Fruit fly (Drosophila melanogaster): ENCODE results near the gene CG10375.

Gene CG10375

DNA sequence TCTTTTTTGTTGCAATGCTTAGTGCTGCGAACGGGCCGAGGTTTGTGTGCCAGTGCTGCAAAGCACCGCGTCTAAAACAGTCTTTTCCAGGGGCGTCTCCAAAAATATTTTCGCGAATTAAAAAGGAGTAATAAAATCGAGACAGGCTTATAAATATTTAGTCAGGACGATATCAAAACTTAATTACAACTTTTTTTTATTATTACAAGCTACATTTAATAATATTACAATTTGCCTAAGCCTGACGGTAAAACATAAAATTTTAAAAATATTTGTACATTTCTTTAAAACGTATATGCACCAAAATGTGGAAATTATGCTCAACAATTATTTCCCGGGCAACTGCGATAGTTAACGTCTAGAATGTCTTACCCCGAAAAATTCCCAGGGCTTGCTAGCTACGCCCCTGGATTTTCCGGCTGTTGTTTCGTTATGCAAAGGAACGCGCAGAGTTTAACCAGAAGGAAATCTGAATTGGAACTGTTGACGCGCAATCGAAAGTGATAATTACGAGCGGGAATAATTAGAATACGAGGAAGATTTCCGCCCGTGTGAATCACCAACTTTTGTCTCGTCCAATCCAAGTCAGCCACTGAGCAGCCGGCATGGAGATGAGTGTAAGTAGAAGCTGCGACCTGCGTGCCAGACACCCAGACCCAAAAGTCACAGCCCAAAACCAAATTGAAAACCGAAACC is 9.5 kb upstream of the CG10375 start, which contains the start of the genes PTPMT1 and Hrd3 (continued):
- TF ChIP-seq kni (GFP tag; optimal IDR thresholded peaks at IDR 0.05) (peak; percentile 97), CG31365 (tag; optimal IDR thresholded peaks at IDR 0.05) (peak; percentile 78), Bdp1 (GFP tag; optimal IDR thresholded peaks at IDR 0.05) (peak; percentile 93), ara (GFP tag; IDR thresholded peaks at IDR 0.05) (peak; percentile 93), Dfd (GFP tag; optimal IDR thresholded peaks at IDR 0.05) (peak in 1 of 2 experiments; percentile 95), CG17361 (GFP tag; IDR thresholded peaks at IDR 0.05) (peak; percentile 100), jumu (GFP tag; optimal IDR thresholded peaks at IDR 0.05) (peak; percentile 97), BtbVII (GFP tag; optimal IDR thresholded peaks at IDR 0.05) (peak; percentile 98), yki (optimal IDR thresholded peaks at IDR 0.05) (no peak), exex (tag; optimal IDR thresholded peaks at IDR 0.05) (peak; percentile 90), pzg (GFP tag; optimal IDR thresholded peaks at IDR 0.05) (peak; percentile 44), Elba2 (GFP tag; optimal IDR thresholded peaks at IDR 0.05) (peak; percentile 92), Kr (GFP tag; optimal IDR thresholded peaks at IDR 0.05) (peak; percentile 84), CG4404 (GFP tag; IDR thresholded peaks at IDR 0.05) (peak; percentile 97), CG7745 (tag; optimal IDR thresholded peaks at IDR 0.05) (no peak), CG31388 (GFP tag; optimal IDR thresholded peaks at IDR 0.05) (peak; percentile 96), CG11504 (tag; optimal IDR thresholded peaks at IDR 0.05) (peak; percentile 98), BEAF-32 (GFP tag; optimal IDR thresholded peaks at IDR 0.05) (peak; percentile 64), CG1024 (GFP tag; IDR thresholded peaks at IDR 0.05) (peak; percentile 84), Hand (GFP tag; optimal IDR thresholded peaks at IDR 0.05) (peak; percentile 96), CG11695 (GFP tag; IDR thresholded peaks at IDR 0.05) (peak; percentile 97), Chrac-16 (GFP tag; optimal IDR thresholded peaks at IDR 0.05) (peak; percentile 98), bowl (GFP tag; IDR thresholded peaks at IDR 0.05) (peak; percentile 75; the same call in 1 of the 2 replicates), CG8281 (tag; optimal IDR thresholded peaks at IDR 0.05) (peak; percentile 93), gt (GFP tag; IDR thresholded peaks at IDR 0.05) (peak; percentile 92), CG7963 (GFP tag; IDR thresholded peaks at IDR 0.05; ENCODE audit: partially characterized antibody) (no peak), CG5245 (GFP tag; optimal IDR thresholded peaks at IDR 0.05) (peak; percentile 97), toy (GFP tag; IDR thresholded peaks at IDR 0.05) (peak; percentile 86), bbx (GFP tag; IDR thresholded peaks at IDR 0.05; ENCODE audit: partially characterized antibody) (peak; percentile 48; the same call in 1 of the 2 replicates), CG2116 (GFP tag; optimal IDR thresholded peaks at IDR 0.05) (peak; percentile 90), Dek (tag; optimal IDR thresholded peaks at IDR 0.05) (peak; percentile 98), abd-A (tag; optimal IDR thresholded peaks at IDR 0.05) (no peak), CG12071 (GFP tag; optimal IDR thresholded peaks at IDR 0.05) (peak; percentile 91), her (GFP tag; optimal IDR thresholded peaks at IDR 0.05) (peak; percentile 90), shn (GFP tag; optimal IDR thresholded peaks at IDR 0.05) (peak; percentile 97), wek (GFP tag; optimal IDR thresholded peaks at IDR 0.05) (peak; percentile 84), Hey (tag; optimal IDR thresholded peaks at IDR 0.05) (peak; percentile 90), CG3065 (GFP tag; optimal IDR thresholded peaks at IDR 0.05) (peak; percentile 96), CG18764 (GFP tag; optimal IDR thresholded peaks at IDR 0.05) (peak; percentile 96), sens-2 (GFP tag; IDR thresholded peaks at IDR 0.05) (peak; percentile 90), Bteb2 (GFP tag; optimal IDR thresholded peaks at IDR 0.05) (peak; percentile 98), Mad (GFP tag; optimal IDR thresholded peaks at IDR 0.05) (peak; percentile 98), insv (GFP tag; optimal IDR thresholded peaks at IDR 0.05) (peak; percentile 76 to 85), CG3847 (GFP tag; IDR thresholded peaks at IDR 0.05) (peak; percentile 98), chm (GFP tag; IDR thresholded peaks at IDR 0.05) (peak; percentile 91), ap (GFP tag; IDR thresholded peaks at IDR 0.05) (peak; percentile 92), CG5180 (GFP tag; optimal IDR thresholded peaks at IDR 0.05) (peak; percentile 92), CG8089 (GFP tag; optimal IDR thresholded peaks at IDR 0.05) (peak; percentile 94), seq (GFP tag; IDR thresholded peaks at IDR 0.05) (peak; percentile 95), rib (GFP tag; IDR thresholded peaks at IDR 0.05) (peak; percentile 91; the same call in 1 of the 2 replicates)

Data from whole organism, embryonic.